Fruit fly (Drosophila melanogaster) whole organism, embryonic: Measurements from ENCODE around the gene Pi3K21B.

ENCODE experiments used
- ATbp ChIP-seq: fragments of 200-800 bp; sonication (Bioruptor generic); optimal IDR thresholded peaks from 2 replicates; lab custom pipeline; 2017; ENCODE audit warnings: missing biosample characterization, mild to moderate bottlenecking, missing genetic modification characterization, missing genetic modification reagents
- BtbVII ChIP-seq: fragments of 200-800 bp; sonication (Bioruptor generic); optimal IDR thresholded peaks from 3 replicates; lab custom pipeline; 2017; ENCODE audit warnings: missing biosample characterization, mild to moderate bottlenecking, missing genetic modification characterization
- Bteb2 ChIP-seq: fragments of 200-800 bp; sonication (Bioruptor generic); optimal IDR thresholded peaks from 2 replicates; lab custom pipeline; 2016; ENCODE audit warnings: missing biosample characterization, missing genetic modification characterization
- CG10543 ChIP-seq: fragments of 200-800 bp; sonication (Bioruptor generic); optimal IDR thresholded peaks from 3 replicates; lab custom pipeline; 2017; ENCODE audit warnings: missing biosample characterization, mild to moderate bottlenecking, missing genetic modification characterization, moderate library complexity
- CG11085 ChIP-seq: fragments of 200-800 bp; sonication (Bioruptor generic); IDR thresholded peaks from 2 replicates; pipeline ENCODE4 v1.3.6; 2022; ENCODE audit warnings: missing biosample characterization, missing genetic modification characterization
- CG1233 ChIP-seq: fragments of 200-800 bp; sonication (Bioruptor generic); optimal IDR thresholded peaks from 4 replicates; lab custom pipeline; 2018; ENCODE audit warnings: missing biosample characterization, mild to moderate bottlenecking, missing genetic modification characterization
- CG12942 ChIP-seq: fragments of 200-800 bp; sonication (Bioruptor generic); optimal IDR thresholded peaks from 3 replicates; lab custom pipeline; 2016; ENCODE audit warnings: missing biosample characterization, missing genetic modification characterization
- CG15073 ChIP-seq: fragments of 200-800 bp; sonication (Bioruptor generic); optimal IDR thresholded peaks from 2 replicates; lab custom pipeline; 2016; ENCODE audit warnings: missing biosample characterization, missing genetic modification characterization
- CG15601 ChIP-seq: fragments of 200-800 bp; sonication (Bioruptor generic); optimal IDR thresholded peaks from 3 replicates; lab custom pipeline; 2019; ENCODE audit warnings: missing biosample characterization, mild to moderate bottlenecking, missing genetic modification characterization, moderate library complexity
- CG17612 ChIP-seq: fragments of 200-800 bp; sonication (Bioruptor generic); IDR thresholded peaks from 2 replicates; pipeline ENCODE4 v1.3.6; 2022; ENCODE audit warnings: missing biosample characterization, missing genetic modification characterization
- CG1832 ChIP-seq: fragments of 200-800 bp; sonication (Bioruptor generic); optimal IDR thresholded peaks from 2 replicates; lab custom pipeline; 2017; ENCODE audit warnings: missing biosample characterization, mild to moderate bottlenecking, missing genetic modification characterization, inconsistent platforms
- CG18599 ChIP-seq: fragments of 200-800 bp; sonication (Bioruptor generic); optimal IDR thresholded peaks from 3 replicates; lab custom pipeline; 2017; ENCODE audit warnings: missing biosample characterization, missing genetic modification characterization, mild to moderate bottlenecking, moderate library complexity, missing genetic modification reagents
- CG2120 ChIP-seq: fragments of 200-800 bp; sonication (Bioruptor generic); optimal IDR thresholded peaks from 3 replicates; lab custom pipeline; 2016; ENCODE audit warnings: missing biosample characterization, missing genetic modification characterization
- CG31365 ChIP-seq: fragments of 200-800 bp; sonication (Bioruptor generic); optimal IDR thresholded peaks from 2 replicates; lab custom pipeline; 2018; ENCODE audit warnings: missing biosample characterization, mild to moderate bottlenecking, missing genetic modification characterization
- CG33213 ChIP-seq: fragments of 200-800 bp; sonication (Bioruptor generic); optimal IDR thresholded peaks from 3 replicates; lab custom pipeline; 2016; ENCODE audit warnings: missing biosample characterization, missing genetic modification characterization
- CG4328 ChIP-seq: fragments of 200-800 bp; sonication (Bioruptor generic); optimal IDR thresholded peaks from 3 replicates; lab custom pipeline; 2017; ENCODE audit warnings: missing biosample characterization, missing genetic modification reagents, missing genetic modification characterization
- CG6272 ChIP-seq: fragments of 200-800 bp; sonication (Bioruptor generic); IDR thresholded peaks from 2 replicates; pipeline ENCODE4 v1.3.6; 2022; ENCODE audit warnings: missing biosample characterization, missing genetic modification characterization
- CG6813 ChIP-seq: fragments of 200-800 bp; sonication (Bioruptor generic); optimal IDR thresholded peaks from 2 replicates; lab custom pipeline; 2017; ENCODE audit warnings: missing biosample characterization, missing genetic modification characterization, mild to moderate bottlenecking, moderate library complexity, missing genetic modification reagents
- CG7271 ChIP-seq: fragments of 200-800 bp; sonication (Bioruptor generic); optimal IDR thresholded peaks from 2 replicates; lab custom pipeline; 2018; ENCODE audit warnings: missing biosample characterization, mild to moderate bottlenecking, missing genetic modification characterization, moderate library complexity
- CG7357 ChIP-seq: fragments of 200-800 bp; sonication (Bioruptor generic); IDR thresholded peaks from 3 replicates; pipeline ENCODE4 v1.3.6; 2022; ENCODE audit warnings: missing biosample characterization, missing genetic modification characterization
- CG7786 ChIP-seq: fragments of 200-800 bp; sonication (Bioruptor generic); optimal IDR thresholded peaks from 2 replicates; lab custom pipeline; 2016; ENCODE audit warnings: missing biosample characterization, missing genetic modification characterization
- CG8290 ChIP-seq, 3 experiments: fragments of 200-800 bp; sonication (Bioruptor generic); optimal IDR thresholded peaks; 2 replicates each; lab custom pipeline; 2016 to 2019; ENCODE audit warnings: missing biosample characterization in 3 of 3, missing genetic modification characterization in 3 of 3, mild to moderate bottlenecking in 2 of 3, moderate library complexity in 1 of 3
- Camta ChIP-seq: fragments of 200-800 bp; sonication (Bioruptor generic); optimal IDR thresholded peaks from 2 replicates; lab custom pipeline; 2016; ENCODE audit warnings: missing biosample characterization, missing genetic modification characterization
- Hmx ChIP-seq: fragments of 200-800 bp; sonication (Bioruptor generic); optimal IDR thresholded peaks from 2 replicates; lab custom pipeline; 2016; ENCODE audit warnings: missing biosample characterization, missing genetic modification characterization
- Jarid2 ChIP-seq: fragments of 200-800 bp; sonication (Bioruptor generic); optimal IDR thresholded peaks from 3 replicates; lab custom pipeline; 2017; ENCODE audit warnings: mild to moderate bottlenecking, missing biosample characterization, missing genetic modification reagents, missing genetic modification characterization
- Max ChIP-seq: fragments of 200-800 bp; sonication (Bioruptor generic); optimal IDR thresholded peaks from 2 replicates; lab custom pipeline; 2016; ENCODE audit warnings: missing biosample characterization, mild to moderate bottlenecking, missing genetic modification characterization
- Opbp ChIP-seq: fragments of 200-800 bp; sonication (Bioruptor generic); IDR thresholded peaks from 3 replicates; pipeline ENCODE4 v1.3.6; 2022; ENCODE audit warnings: missing biosample characterization, missing genetic modification characterization; ENCODE audit not compliant: partially characterized antibody
- Poxn ChIP-seq: fragments of 200-800 bp; sonication (Bioruptor generic); IDR thresholded peaks from 2 replicates; pipeline ENCODE4 v1.3.6; 2022; ENCODE audit warnings: missing biosample characterization, missing genetic modification characterization
- Sry-β ChIP-seq: fragments of 200-800 bp; sonication (Bioruptor generic); optimal IDR thresholded peaks from 2 replicates; lab custom pipeline; 2018; ENCODE audit warnings: missing biosample characterization, mild to moderate bottlenecking, missing genetic modification characterization, moderate library complexity
- Vsx1 ChIP-seq: fragments of 200-800 bp; sonication (Bioruptor generic); optimal IDR thresholded peaks from 2 replicates; lab custom pipeline; 2017; ENCODE audit warnings: missing biosample characterization, mild to moderate bottlenecking, missing genetic modification characterization, missing genetic modification reagents
- Xbp1 ChIP-seq: fragments of 200-800 bp; sonication (Bioruptor generic); optimal IDR thresholded peaks from 3 replicates; lab custom pipeline; 2016; ENCODE audit warnings: missing biosample characterization, mild to moderate bottlenecking, missing genetic modification characterization
- amos ChIP-seq: fragments of 200-800 bp; sonication (Bioruptor generic); IDR thresholded peaks from 2 replicates; pipeline ENCODE4 v1.3.6; 2022; ENCODE audit warnings: missing biosample characterization, missing genetic modification characterization; ENCODE audit not compliant: partially characterized antibody
- ato ChIP-seq: fragments of 200-800 bp; sonication (Bioruptor generic); IDR thresholded peaks from 2 replicates; pipeline ENCODE4 v1.3.6; 2022; ENCODE audit warnings: missing biosample characterization, missing genetic modification characterization; ENCODE audit not compliant: partially characterized antibody
- bowl ChIP-seq: fragments of 200-800 bp; sonication (Bioruptor generic); IDR thresholded peaks from 2 replicates; pipeline ENCODE4 v1.3.6; 2022; ENCODE audit warnings: missing biosample characterization, missing genetic modification characterization
- chinmo ChIP-seq: fragments of 200-800 bp; sonication (Bioruptor generic); IDR thresholded peaks from 4 replicates; pipeline ENCODE4 v1.3.6; 2022; ENCODE audit warnings: missing biosample characterization, missing genetic modification characterization; ENCODE audit not compliant: partially characterized antibody
- corto ChIP-seq: fragments of 200-800 bp; sonication (Bioruptor generic); optimal IDR thresholded peaks from 2 replicates; lab custom pipeline; 2016; ENCODE audit warnings: missing biosample characterization, mild to moderate bottlenecking, missing genetic modification characterization, moderate library complexity
- da ChIP-seq: fragments of 200-800 bp; sonication (Bioruptor generic); optimal IDR thresholded peaks from 2 replicates; lab custom pipeline; 2016; ENCODE audit warnings: missing biosample characterization, missing genetic modification characterization
- gce ChIP-seq: fragments of 200-800 bp; sonication (Bioruptor generic); IDR thresholded peaks from 3 replicates; pipeline ENCODE4 v1.3.6; 2022; ENCODE audit warnings: missing biosample characterization, missing genetic modification characterization
- gcm2 ChIP-seq: fragments of 200-800 bp; sonication (Bioruptor generic); optimal IDR thresholded peaks from 2 replicates; lab custom pipeline; 2016; ENCODE audit warnings: missing biosample characterization, missing genetic modification characterization
- klu ChIP-seq: fragments of 200-800 bp; sonication (Bioruptor generic); IDR thresholded peaks from 2 replicates; pipeline ENCODE4 v1.3.6; 2022; ENCODE audit warnings: missing biosample characterization, missing genetic modification characterization
- nmo ChIP-seq: fragments of 200-800 bp; sonication (Bioruptor generic); optimal IDR thresholded peaks from 2 replicates; lab custom pipeline; 2018; ENCODE audit warnings: missing biosample characterization, mild to moderate bottlenecking, missing genetic modification characterization, moderate library complexity
- row ChIP-seq: fragments of 200-800 bp; sonication (Bioruptor generic); IDR thresholded peaks from 3 replicates; pipeline ENCODE4 v1.3.6; 2022; ENCODE audit warnings: missing biosample characterization, missing genetic modification characterization
- scrt ChIP-seq: fragments of 200-800 bp; sonication (Bioruptor generic); optimal IDR thresholded peaks from 2 replicates; lab custom pipeline; 2018; ENCODE audit warnings: missing biosample characterization, mild to moderate bottlenecking, missing genetic modification characterization, moderate library complexity
- so ChIP-seq: fragments of 200-800 bp; sonication (Bioruptor generic); IDR thresholded peaks from 3 replicates; pipeline ENCODE4 v1.3.6; 2022; ENCODE audit warnings: missing biosample characterization, missing genetic modification characterization
- trh ChIP-seq: fragments of 200-800 bp; sonication (Bioruptor generic); optimal IDR thresholded peaks from 2 replicates; lab custom pipeline; 2016; ENCODE audit warnings: missing biosample characterization, missing genetic modification characterization
- unpg ChIP-seq: fragments of 200-800 bp; sonication (Bioruptor generic); optimal IDR thresholded peaks from 3 replicates; lab custom pipeline; 2018; ENCODE audit warnings: missing biosample characterization, mild to moderate bottlenecking, missing genetic modification characterization, moderate library complexity
- vnd ChIP-seq: fragments of 200-800 bp; sonication (Bioruptor generic); IDR thresholded peaks from 3 replicates; pipeline ENCODE4 v1.3.6; 2022; ENCODE audit warnings: missing biosample characterization, missing genetic modification characterization; ENCODE audit not compliant: partially characterized antibody

Pi3K21B gene

dm6 chr2L:297480-298284 is at the start of gene Pi3K21B (continued):
- TF ChIP-seq Max (GFP tag; lab: Kevin White, UChicago) (peak; percentile 88), CG6813 (GFP tag; lab: Kevin White, UChicago) (peak; percentile 53), bowl (0 out of 2 replicates have a peak, but pooled peaks have one; percentile 32), nmo (GFP tag; lab: Kevin White, UChicago) (peak; percentile 93), Jarid2 (GFP tag; lab: Kevin White, UChicago) (peak; percentile 59), CG15073 (GFP tag; lab: Kevin White, UChicago) (peak; percentile 67), CG10543 (GFP tag; lab: Kevin White, UChicago) (peak; percentile 92), amos (GFP tag; lab: Robert Waterston, UW) (no peak; the same call in 1 of the 2 replicates), gcm2 (GFP tag; lab: Kevin White, UChicago) (peak; percentile 77), Xbp1 (GFP tag; lab: Kevin White, UChicago) (peak; percentile 95), gce (GFP tag; lab: Robert Waterston, UW) (0 out of 3 replicates have a peak, but pooled peaks have one; percentile 63), corto (GFP tag; lab: Kevin White, UChicago) (peak; percentile 78), CG7786 (GFP tag; lab: Kevin White, UChicago) (peak; percentile 95), Poxn (peak; percentile 60; the same call in 1 of the 2 replicates), CG2120 (peak; percentile 96), CG7357 (GFP tag; lab: Robert Waterston, UW) (peak; percentile 70), CG8290 (GFP tag; optimal IDR thresholded peaks at IDR 0.05; lab: Kevin White, UChicago) (peak; percentile 86), CG8290 (tag; optimal IDR thresholded peaks at IDR 0.05; lab: Kevin White, UChicago) (peak in 1 of 2 experiments; percentile 96), unpg (GFP tag; lab: Kevin White, UChicago) (peak; percentile 88), chinmo (GFP tag; lab: Robert Waterston, UW) (0 out of 4 replicates have a peak, but pooled peaks have one; percentile 70), CG7271 (peak; percentile 21), CG17612 (GFP tag; lab: Robert Waterston, UW) (peak; percentile 52; the same call in 1 of the 2 replicates), CG15601 (tag; lab: Kevin White, UChicago) (peak; percentile 87), da (peak; percentile 68), row (peak; percentile 86), CG33213 (peak; percentile 93), CG31365 (tag; lab: Kevin White, UChicago) (no peak), Sry-β (GFP tag; lab: Kevin White, UChicago) (no peak), CG1832 (no peak), ATbp (GFP tag; lab: Kevin White, UChicago) (peak; percentile 51), CG6272 (GFP tag; lab: Robert Waterston, UW) (peak; percentile 78), CG11085 (peak; percentile 54; the same call in 1 of the 2 replicates), scrt (GFP tag; lab: Kevin White, UChicago) (peak; percentile 70), Opbp (GFP tag; lab: Robert Waterston, UW) (peak; percentile 54; the same call in 1 of the 3 replicates), Vsx1 (GFP tag; lab: Kevin White, UChicago) (peak; percentile 61), CG4328 (GFP tag; lab: Kevin White, UChicago) (peak; percentile 89), CG1233 (GFP tag; lab: Kevin White, UChicago) (peak; percentile 88), vnd (GFP tag; lab: Robert Waterston, UW) (no peak), CG18599 (GFP tag; lab: Kevin White, UChicago) (peak; percentile 92), CG12942 (GFP tag; lab: Kevin White, UChicago) (peak; percentile 94), BtbVII (GFP tag; lab: Kevin White, UChicago) (peak; percentile 73), Camta (peak; percentile 90), trh (GFP tag; lab: Kevin White, UChicago) (peak; percentile 78), Hmx (GFP tag; lab: Kevin White, UChicago) (peak; percentile 58), so (GFP tag; lab: Robert Waterston, UW) (peak; percentile 83), klu (peak; percentile 77), Bteb2 (GFP tag; lab: Kevin White, UChicago) (peak; percentile 83), ato (GFP tag; lab: Robert Waterston, UW) (no peak)
